Worm (Caenorhabditis elegans): ENCODE data around the gene gpa-5.
A peak's percentile ranks its signal among the peaks of the same experiment; 100 is the strongest.

gpa-5 gene

ce11 chrX:2108682-2109081 lies 12.2 kb downstream of the gpa-5 start, which contains the start of gene F53B1.2:
TSS of gene F53B1.2 (plus strand) at chrX:2108982.
- TF ChIP-seq cog-1 (tag; optimal IDR thresholded peaks at IDR 0.05) (no peak), med-1 (GFP tag; optimal IDR thresholded peaks at IDR 0.05; ENCODE audit: insufficient read depth) (no peak), ztf-23 (GFP tag; IDR thresholded peaks at IDR 0.05) (no peak), T22C8.4 (GFP tag; IDR thresholded peaks at IDR 0.05) (no peak), klf-2 (GFP tag; conservative IDR thresholded peaks at IDR 0.05) (no peak), ztf-29 (GFP tag; IDR thresholded peaks at IDR 0.05) (no peak), tab-1 (GFP tag; IDR thresholded peaks at IDR 0.05) (no peak), flt-1 (GFP tag; IDR thresholded peaks at IDR 0.05) (no peak), ref-1 (GFP tag; conservative IDR thresholded peaks at IDR 0.05) (no peak)

- TF ChIP-seq flt-1 (GFP tag; IDR thresholded peaks at IDR 0.05) (0 out of 2 replicates have a peak, but pooled peaks have one; percentile 29), med-1 (GFP tag; optimal IDR thresholded peaks at IDR 0.05; ENCODE audit: insufficient read depth) (no peak), tab-1 (GFP tag; IDR thresholded peaks at IDR 0.05) (no peak), T22C8.4 (GFP tag; IDR thresholded peaks at IDR 0.05) (no peak)
These were observed 12.7 kb downstream of the gpa-5 start for ce11 chrX:2108182-2108581.

ce11 chrX:2107414-2107813 lies 13.4 kb downstream of the gpa-5 start:
- TF ChIP-seq med-1 (GFP tag; optimal IDR thresholded peaks at IDR 0.05; ENCODE audit: insufficient read depth) (no peak), flt-1 (GFP tag; IDR thresholded peaks at IDR 0.05) (no peak), T22C8.4 (GFP tag; IDR thresholded peaks at IDR 0.05) (no peak), ref-1 (GFP tag; conservative IDR thresholded peaks at IDR 0.05) (no peak), ztf-23 (GFP tag; IDR thresholded peaks at IDR 0.05) (no peak), klf-2 (GFP tag; conservative IDR thresholded peaks at IDR 0.05) (no peak), ztf-29 (GFP tag; IDR thresholded peaks at IDR 0.05) (no peak), tab-1 (GFP tag; IDR thresholded peaks at IDR 0.05) (no peak), cog-1 (tag; optimal IDR thresholded peaks at IDR 0.05) (no peak)

- TF ChIP-seq ztf-23 (GFP tag; IDR thresholded peaks at IDR 0.05) (no peak), med-1 (GFP tag; optimal IDR thresholded peaks at IDR 0.05; ENCODE audit: insufficient read depth) (no peak), T22C8.4 (GFP tag; IDR thresholded peaks at IDR 0.05) (no peak), flt-1 (GFP tag; IDR thresholded peaks at IDR 0.05) (no peak), ref-1 (GFP tag; conservative IDR thresholded peaks at IDR 0.05) (no peak), tab-1 (GFP tag; IDR thresholded peaks at IDR 0.05) (no peak), ztf-29 (GFP tag; IDR thresholded peaks at IDR 0.05) (no peak), klf-2 (GFP tag; conservative IDR thresholded peaks at IDR 0.05) (no peak)
These were observed 15.6 kb downstream of the gpa-5 start, which contains the start of gene F53B1.3 for ce11 chrX:2105310-2105709. TSS of gene F53B1.3 (plus strand) at chrX:2105610.

ce11 chrX:2099002-2099401 lies 21.9 kb downstream of the gpa-5 start:
- TF ChIP-seq klf-2 (GFP tag; conservative IDR thresholded peaks at IDR 0.05) (no peak), ref-1 (GFP tag; conservative IDR thresholded peaks at IDR 0.05) (no peak), med-1 (GFP tag; optimal IDR thresholded peaks at IDR 0.05; ENCODE audit: insufficient read depth) (no peak), ztf-23 (GFP tag; IDR thresholded peaks at IDR 0.05) (no peak)

ce11 chrX:2096804-2097203 lies 24.1 kb downstream of the gpa-5 start, which contains the start of gene T21D9.2:
TSS of gene T21D9.2 (minus strand) at chrX:2096904.
- no peak for TF ChIP-seq ztf-29 (GFP tag; IDR thresholded peaks at IDR 0.05)
- TF ChIP-seq med-1 (GFP tag; optimal IDR thresholded peaks at IDR 0.05; ENCODE audit: insufficient read depth) = no peak

- no peak for TF ChIP-seq ztf-23 (GFP tag; IDR thresholded peaks at IDR 0.05)
- no peak for TF ChIP-seq flt-1 (GFP tag; IDR thresholded peaks at IDR 0.05)
- no peak for TF ChIP-seq tab-1 (GFP tag; IDR thresholded peaks at IDR 0.05)
- no peak for TF ChIP-seq med-1 (GFP tag; optimal IDR thresholded peaks at IDR 0.05; ENCODE audit: insufficient read depth)
- TF ChIP-seq ref-1 (GFP tag; conservative IDR thresholded peaks at IDR 0.05) = no peak
- no peak for TF ChIP-seq cog-1 (tag; optimal IDR thresholded peaks at IDR 0.05)
- TF ChIP-seq klf-2 (GFP tag; conservative IDR thresholded peaks at IDR 0.05) = no peak
- TF ChIP-seq ztf-29 (GFP tag; IDR thresholded peaks at IDR 0.05) = no peak
- TF ChIP-seq T22C8.4 (GFP tag; IDR thresholded peaks at IDR 0.05) = no peak
These were observed 26.8 kb downstream of the gpa-5 start for ce11 chrX:2094094-2094493.

- TF ChIP-seq ztf-23 (GFP tag; IDR thresholded peaks at IDR 0.05) (no peak), T22C8.4 (GFP tag; IDR thresholded peaks at IDR 0.05) (no peak), med-1 (GFP tag; optimal IDR thresholded peaks at IDR 0.05; ENCODE audit: insufficient read depth) (no peak), tab-1 (GFP tag; IDR thresholded peaks at IDR 0.05) (no peak), ref-1 (GFP tag; conservative IDR thresholded peaks at IDR 0.05) (no peak), ztf-29 (GFP tag; IDR thresholded peaks at IDR 0.05) (no peak), flt-1 (GFP tag; IDR thresholded peaks at IDR 0.05) (no peak), cog-1 (tag; optimal IDR thresholded peaks at IDR 0.05) (no peak), klf-2 (GFP tag; conservative IDR thresholded peaks at IDR 0.05) (no peak)
These were observed 27.7 kb downstream of the gpa-5 start, which contains the start of gene col-164 for ce11 chrX:2093169-2093568. TSS of gene col-164 (plus strand) at chrX:2093469.

ce11 chrX:2090493-2090892 lies 30.4 kb downstream of the gpa-5 start:
- no peak for TF ChIP-seq ztf-23 (GFP tag; IDR thresholded peaks at IDR 0.05)
- TF ChIP-seq med-1 (GFP tag; optimal IDR thresholded peaks at IDR 0.05; ENCODE audit: insufficient read depth) = no peak
- peak; percentile 68; the same call in 1 of the 2 replicates for TF ChIP-seq T22C8.4 (GFP tag; IDR thresholded peaks at IDR 0.05)

ce11 chrX:2089434-2089833 lies 31.4 kb downstream of the gpa-5 start, which contains the start of gene lsy-2:
TSS of gene lsy-2 (plus strand) at chrX:2089704.
- TF ChIP-seq ztf-23 (GFP tag; IDR thresholded peaks at IDR 0.05) (0 out of 2 replicates have a peak, but pooled peaks have one; percentile 19), ztf-29 (GFP tag; IDR thresholded peaks at IDR 0.05) (0 out of 2 replicates have a peak, but pooled peaks have one; percentile 17), klf-2 (GFP tag; conservative IDR thresholded peaks at IDR 0.05) (no peak)

- TF ChIP-seq klf-2 (GFP tag; conservative IDR thresholded peaks at IDR 0.05) = no peak
- TF ChIP-seq ztf-29 (GFP tag; IDR thresholded peaks at IDR 0.05) = no peak
- no peak for TF ChIP-seq cog-1 (tag; optimal IDR thresholded peaks at IDR 0.05)
- TF ChIP-seq tab-1 (GFP tag; IDR thresholded peaks at IDR 0.05) = no peak
- no peak for TF ChIP-seq ztf-23 (GFP tag; IDR thresholded peaks at IDR 0.05)
- no peak for TF ChIP-seq ref-1 (GFP tag; conservative IDR thresholded peaks at IDR 0.05)
- no peak for TF ChIP-seq med-1 (GFP tag; optimal IDR thresholded peaks at IDR 0.05; ENCODE audit: insufficient read depth)
- no peak for TF ChIP-seq flt-1 (GFP tag; IDR thresholded peaks at IDR 0.05)
- no peak for TF ChIP-seq T22C8.4 (GFP tag; IDR thresholded peaks at IDR 0.05)
These were observed 33.1 kb downstream of the gpa-5 start for ce11 chrX:2087716-2088115.
